Worm (Caenorhabditis elegans): Measurements from ENCODE around the gene F36F12.1.

DNA sequence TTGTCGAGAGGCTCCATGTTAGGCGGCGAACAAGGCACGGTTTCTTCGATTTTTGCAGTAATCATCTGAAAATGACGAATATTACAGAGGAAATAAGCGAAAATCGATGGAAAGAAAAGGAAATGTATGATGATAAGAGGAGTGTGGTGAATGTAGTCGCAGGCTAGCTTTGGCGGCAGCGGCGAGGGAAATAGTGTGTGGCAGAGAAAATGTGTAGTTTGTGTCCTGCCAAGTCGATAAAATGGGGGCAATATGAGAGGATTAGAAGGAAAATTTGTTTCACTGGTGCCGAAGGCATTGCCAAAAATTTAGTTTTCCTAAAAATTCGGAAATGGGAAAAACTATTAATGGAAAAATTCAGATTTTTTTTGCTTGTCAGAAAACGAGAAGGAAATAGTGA lies 36.2 kb downstream of the F36F12.1 start, which contains the start of gene nhr-86:
- no peak for TF ChIP-seq scrt-1 (GFP tag; IDR thresholded peaks at IDR 0.05)
- no peak for TF ChIP-seq aly-1 (tag; optimal IDR thresholded peaks at IDR 0.05)
- no peak for TF ChIP-seq tbx-37 (GFP tag; conservative IDR thresholded peaks at IDR 0.05)
- TF ChIP-seq ama-1 (optimal IDR thresholded peaks at IDR 0.05): no peak
- no peak for TF ChIP-seq ets-7 (tag; optimal IDR thresholded peaks at IDR 0.05)

Measured in whole organism, early embryonic.